Worm (Caenorhabditis elegans): ENCODE data around the gene W03C9.1.

- TF ChIP-seq F57C9.4 (tag; optimal IDR thresholded peaks at IDR 0.05), result no peak
- no peak for TF ChIP-seq repo-1 (tag; optimal IDR thresholded peaks at IDR 0.05)
- no peak for TF ChIP-seq hrde-1 (tag; optimal IDR thresholded peaks at IDR 0.05; ENCODE audit: borderline replicate concordance)
- no peak for TF ChIP-seq hmg-20 (GFP tag; IDR thresholded peaks at IDR 0.05)
- no peak for TF ChIP-seq cebp-2 (GFP tag; IDR thresholded peaks at IDR 0.05)
- no peak for TF ChIP-seq snpc-4 (GFP tag; optimal IDR thresholded peaks at IDR 0.05)
- no peak for TF ChIP-seq snpc-4 (tag; optimal IDR thresholded peaks at IDR 0.05)
- TF ChIP-seq pha-4 (tag; optimal IDR thresholded peaks at IDR 0.05), result no peak
- TF ChIP-seq lir-1 (GFP tag; conservative IDR thresholded peaks at IDR 0.05), result no peak
Measured at ce11 chrII:12005981-12006380, 44.1 kb upstream of the W03C9.1 start.

Data from whole organism, young adult.